Fruit fly (Drosophila melanogaster) whole organism, embryonic: Measurements from ENCODE around the gene Prx2.

ENCODE experiments used
- CG10462 ChIP-seq: fragments of 200-800 bp; sonication (Bioruptor generic); optimal IDR thresholded peaks from 2 replicates; lab custom pipeline; 2016; ENCODE audit warnings: missing biosample characterization, missing genetic modification characterization
- CG14860 ChIP-seq: fragments of 200-800 bp; sonication (Bioruptor generic); IDR thresholded peaks from 3 replicates; pipeline ENCODE4 v1.3.6; 2022; ENCODE audit warnings: missing biosample characterization, missing genetic modification characterization; ENCODE audit not compliant: partially characterized antibody
- CG15514 ChIP-seq: fragments of 200-800 bp; sonication (Bioruptor generic); optimal IDR thresholded peaks from 3 replicates; lab custom pipeline; 2017; ENCODE audit warnings: missing biosample characterization, missing genetic modification characterization, mild to moderate bottlenecking, moderate library complexity, missing genetic modification reagents
- CG6854 ChIP-seq: fragments of 200-800 bp; sonication (Bioruptor generic); optimal IDR thresholded peaks from 3 replicates; lab custom pipeline; 2017; ENCODE audit warnings: missing biosample characterization, mild to moderate bottlenecking, missing genetic modification characterization
- MBD-R2 ChIP-seq: fragments of 200-800 bp; sonication (Bioruptor generic); IDR thresholded peaks from 2 replicates; pipeline ENCODE4 v1.3.6; 2022; ENCODE audit warnings: missing biosample characterization, missing genetic modification characterization
- ems ChIP-seq: fragments of 200-800 bp; sonication (Bioruptor generic); optimal IDR thresholded peaks from 3 replicates; lab custom pipeline; 2016; ENCODE audit warnings: missing biosample characterization, missing genetic modification characterization
- nerfin-1 ChIP-seq: fragments of 200-800 bp; sonication (Bioruptor generic); optimal IDR thresholded peaks from 3 replicates; lab custom pipeline; 2019; ENCODE audit warnings: missing biosample characterization, mild to moderate bottlenecking, missing genetic modification characterization, moderate library complexity
- zen2 ChIP-seq: fragments of 200-800 bp; sonication (Bioruptor generic); IDR thresholded peaks from 3 replicates; pipeline ENCODE4 v1.3.6; 2022; ENCODE audit warnings: missing biosample characterization, missing genetic modification characterization; ENCODE audit not compliant: partially characterized antibody

dm6 chrX:13296405-13297183, 33.0 kb upstream of the Prx2 start, which contains the start of gene CG1622:
- no peak for TF ChIP-seq ems (GFP tag; lab: Kevin White, UChicago)
- TF ChIP-seq MBD-R2 = peak; percentile 49
- peak; percentile 40 for TF ChIP-seq CG15514 (GFP tag; lab: Kevin White, UChicago)
- TF ChIP-seq nerfin-1 (tag; lab: Kevin White, UChicago) = no peak
- 0 out of 3 replicates have a peak, but pooled peaks have one; percentile 22 for TF ChIP-seq CG14860
- TF ChIP-seq zen2 (GFP tag; lab: Robert Waterston, UW) = no peak
- TF ChIP-seq CG6854 (GFP tag; lab: Kevin White, UChicago) = no peak
- no peak for TF ChIP-seq CG10462
